Fruit fly (Drosophila melanogaster): ENCODE data around the gene CG5116.

The CG5116 gene

dm6 chr3R:25490778-25491664 is 8.1 kb downstream of the CG5116 start, which contains the start of the genes Gnpat and CG5112 (continued):
- TF ChIP-seq pho (GFP tag; optimal IDR thresholded peaks at IDR 0.05), result peak; percentile 66
- TF ChIP-seq Blimp-1 (GFP tag; optimal IDR thresholded peaks at IDR 0.05), result peak; percentile 37
- TF ChIP-seq CG10543 (GFP tag; optimal IDR thresholded peaks at IDR 0.05), result peak; percentile 54
- TF ChIP-seq Doc2 (GFP tag; IDR thresholded peaks at IDR 0.05), result no peak
- peak; percentile 35 for TF ChIP-seq CG12104 (GFP tag; optimal IDR thresholded peaks at IDR 0.05)
- no peak for TF ChIP-seq CG13123 (GFP tag; optimal IDR thresholded peaks at IDR 0.05)
- no peak for TF ChIP-seq tio (GFP tag; optimal IDR thresholded peaks at IDR 0.05)
- TF ChIP-seq pnt (GFP tag; optimal IDR thresholded peaks at IDR 0.05), result no peak
- no peak for TF ChIP-seq Hr39 (optimal IDR thresholded peaks at IDR 0.05)
- no peak for TF ChIP-seq Lim3 (GFP tag; IDR thresholded peaks at IDR 0.05)
- TF ChIP-seq CG11695 (GFP tag; IDR thresholded peaks at IDR 0.05), result peak; percentile 19; the same call in 1 of the 3 replicates
- TF ChIP-seq CG10654 (GFP tag; optimal IDR thresholded peaks at IDR 0.05), result peak; percentile 11
- TF ChIP-seq nom (GFP tag; optimal IDR thresholded peaks at IDR 0.05), result peak; percentile 79
- TF ChIP-seq CG43689 (GFP tag; IDR thresholded peaks at IDR 0.05), result peak; percentile 42; the same call in 1 of the 2 replicates
- TF ChIP-seq lilli (GFP tag; optimal IDR thresholded peaks at IDR 0.05), result peak; percentile 62
- TF ChIP-seq CG11456 (GFP tag; IDR thresholded peaks at IDR 0.05), result peak; percentile 86
- TF ChIP-seq Elba2 (GFP tag; optimal IDR thresholded peaks at IDR 0.05), result no peak
- TF ChIP-seq CG31365 (tag; optimal IDR thresholded peaks at IDR 0.05), result no peak
- TF ChIP-seq yki (optimal IDR thresholded peaks at IDR 0.05), result no peak
- TF ChIP-seq ato (GFP tag; IDR thresholded peaks at IDR 0.05; ENCODE audit: partially characterized antibody), result peak; percentile 76
- TF ChIP-seq dm (GFP tag; optimal IDR thresholded peaks at IDR 0.05), result peak; percentile 36
- TF ChIP-seq NfI (GFP tag; optimal IDR thresholded peaks at IDR 0.05), result peak; percentile 51
- peak; percentile 52 for TF ChIP-seq Chrac-16 (GFP tag; optimal IDR thresholded peaks at IDR 0.05)
- peak; percentile 80 for TF ChIP-seq H2.0 (GFP tag; IDR thresholded peaks at IDR 0.05)
- TF ChIP-seq run (tag; optimal IDR thresholded peaks at IDR 0.05), result no peak
- peak; percentile 55 for TF ChIP-seq Awh (GFP tag; IDR thresholded peaks at IDR 0.05)
- TF ChIP-seq tx (GFP tag; optimal IDR thresholded peaks at IDR 0.05), result peak; percentile 25
- peak; percentile 79 for TF ChIP-seq CG2120 (GFP tag; optimal IDR thresholded peaks at IDR 0.05)
- TF ChIP-seq dimm (GFP tag; IDR thresholded peaks at IDR 0.05), result peak; percentile 33; the same call in 1 of the 2 replicates
- TF ChIP-seq wor (GFP tag; IDR thresholded peaks at IDR 0.05), result no peak; the same call in 1 of the 2 replicates
- no peak for TF ChIP-seq Hr78 (GFP tag; optimal IDR thresholded peaks at IDR 0.05)
- TF ChIP-seq NC2α (GFP tag; optimal IDR thresholded peaks at IDR 0.05), result no peak
- no peak for TF ChIP-seq fru (optimal IDR thresholded peaks at IDR 0.05)
- TF ChIP-seq sd (tag; optimal IDR thresholded peaks at IDR 0.05), result no peak
- TF ChIP-seq Sry-δ (GFP tag; optimal IDR thresholded peaks at IDR 0.05), result peak; percentile 50
- no peak for TF ChIP-seq lbe (GFP tag; optimal IDR thresholded peaks at IDR 0.05)
- TF ChIP-seq ssp (GFP tag; IDR thresholded peaks at IDR 0.05), result peak; percentile 85
- TF ChIP-seq CG6683 (GFP tag; optimal IDR thresholded peaks at IDR 0.05), result no peak
- no peak for TF ChIP-seq jumu (GFP tag; optimal IDR thresholded peaks at IDR 0.05)
- TF ChIP-seq TFAM (GFP tag; optimal IDR thresholded peaks at IDR 0.05), result no peak
- peak; percentile 20 to 34 for TF ChIP-seq bsh (GFP tag; optimal IDR thresholded peaks at IDR 0.05)
- no peak for TF ChIP-seq eve (GFP tag; optimal IDR thresholded peaks at IDR 0.05)
- peak; percentile 7 for TF ChIP-seq CG4617 (GFP tag; optimal IDR thresholded peaks at IDR 0.05; ENCODE audit: borderline replicate concordance)
- peak; percentile 64; the same call in 2 of the 3 replicates for TF ChIP-seq CG17361 (GFP tag; IDR thresholded peaks at IDR 0.05)
- 0 out of 3 replicates have a peak, but pooled peaks have one; percentile 5 for TF ChIP-seq CG7357 (GFP tag; IDR thresholded peaks at IDR 0.05)
- TF ChIP-seq Antp (GFP tag; optimal IDR thresholded peaks at IDR 0.05), result peak; percentile 73
- no peak for TF ChIP-seq CG7745 (tag; optimal IDR thresholded peaks at IDR 0.05)
- TF ChIP-seq hb (GFP tag; IDR thresholded peaks at IDR 0.05; ENCODE audit: partially characterized antibody), result no peak
- peak; percentile 35 for TF ChIP-seq CG4424 (GFP tag; optimal IDR thresholded peaks at IDR 0.05)
- TF ChIP-seq CG31224 (GFP tag; IDR thresholded peaks at IDR 0.05), result peak; percentile 52; the same call in 1 of the 2 replicates

Measured in whole organism, embryonic.